Fruit fly (Drosophila melanogaster) whole organism, wandering third instar larva: ENCODE results near the gene meso18E.
A peak's percentile ranks its signal among the peaks of the same experiment; 100 is the strongest.

Experiments used
- Abd-B ChIP-seq: fragments of >200 bp; optimal IDR thresholded peaks from 2 replicates; lab custom pipeline; 2017; ENCODE audit warnings: missing biosample characterization, missing genetic modification characterization
- CG32264 ChIP-seq: fragments of 200-800 bp; sonication (Bioruptor generic); optimal IDR thresholded peaks from 2 replicates; lab custom pipeline; 2016; ENCODE audit warnings: missing biosample characterization, missing genetic modification characterization
- CG9705 ChIP-seq: fragments of 200-800 bp; sonication (Bioruptor generic); optimal IDR thresholded peaks from 2 replicates; lab custom pipeline; 2018; ENCODE audit warnings: missing biosample characterization, mild to moderate bottlenecking, missing genetic modification characterization
- CrebA ChIP-seq: fragments of 200-800 bp; sonication (Bioruptor generic); optimal IDR thresholded peaks from 2 replicates; lab custom pipeline; 2016; ENCODE audit warnings: missing biosample characterization, mild to moderate bottlenecking, missing genetic modification characterization, borderline replicate concordance
- Dfd ChIP-seq: fragments of >200 bp; optimal IDR thresholded peaks from 2 replicates; lab custom pipeline; 2017; ENCODE audit warnings: missing biosample characterization, missing genetic modification characterization
- Dif ChIP-seq: fragments of 200-275, 200-300 bp; sonication (Bioruptor generic); optimal IDR thresholded peaks from 2 replicates; lab custom pipeline; 2018; ENCODE audit warnings: missing biosample characterization, missing genetic modification characterization; ENCODE audit not compliant: partially characterized antibody
- GATAd ChIP-seq: sonication (Bioruptor generic); optimal IDR thresholded peaks from 2 replicates; lab custom pipeline; 2016; ENCODE audit warnings: missing biosample characterization, missing genetic modification characterization
- HLH106 ChIP-seq: fragments of 200-800 bp; optimal IDR thresholded peaks from 3 replicates; lab custom pipeline; 2019; ENCODE audit warnings: missing biosample characterization, mild to moderate bottlenecking, missing genetic modification characterization, moderate library complexity
- Hnf4 ChIP-seq: fragments of 200-800 bp; sonication (Bioruptor generic); optimal IDR thresholded peaks from 2 replicates; lab custom pipeline; 2016; ENCODE audit warnings: missing biosample characterization, mild to moderate bottlenecking, missing genetic modification characterization
- Hr78 ChIP-seq: fragments of >200 bp; optimal IDR thresholded peaks from 2 replicates; lab custom pipeline; 2017; ENCODE audit warnings: missing biosample characterization, missing genetic modification characterization
- Hr83 ChIP-seq: fragments of 200-300 bp; sonication (Bioruptor generic); optimal IDR thresholded peaks from 2 replicates; lab custom pipeline; 2016; ENCODE audit warnings: missing biosample characterization, mild to moderate bottlenecking, missing genetic modification characterization, moderate library complexity; ENCODE audit not compliant: poor library complexity, severe bottlenecking
- Jra ChIP-seq: sonication (Bioruptor generic); optimal IDR thresholded peaks from 2 replicates; lab custom pipeline; 2016; ENCODE audit warnings: missing biosample characterization, missing genetic modification characterization
- Mio ChIP-seq: sonication (Bioruptor generic); optimal IDR thresholded peaks from 2 replicates; lab custom pipeline; 2016; ENCODE audit warnings: missing biosample characterization, missing genetic modification characterization
- Myc ChIP-seq: fragments of >200 bp; optimal IDR thresholded peaks from 2 replicates; lab custom pipeline; 2017
- N ChIP-seq: fragments of >200 bp; optimal IDR thresholded peaks from 2 replicates; lab custom pipeline; 2018; ENCODE audit warnings: missing biosample characterization, missing external identifiers, missing genetic modification characterization
- OdsH ChIP-seq: fragments of 200-800 bp; sonication (Bioruptor generic); optimal IDR thresholded peaks from 2 replicates; lab custom pipeline; 2016; ENCODE audit warnings: missing biosample characterization, mild to moderate bottlenecking, missing genetic modification characterization
- Rel ChIP-seq, 2 experiments: fragments of 200-800 bp; sonication (Bioruptor generic) in 1 of 2; optimal IDR thresholded peaks; 2 replicates in 1 of 2; 3 replicates in 1 of 2; lab custom pipeline; 2016 to 2019; ENCODE audit warnings: mild to moderate bottlenecking in 2 of 2, missing biosample characterization in 2 of 2, missing genetic modification characterization in 2 of 2, moderate library complexity in 1 of 2
- Sp1 ChIP-seq: fragments of 200-800 bp; sonication (Bioruptor generic); optimal IDR thresholded peaks from 3 replicates; lab custom pipeline; 2019; ENCODE audit warnings: missing biosample characterization, mild to moderate bottlenecking, missing genetic modification characterization, moderate library complexity
- Vsx2 ChIP-seq: fragments of 200-300, 225-300 bp; sonication (Bioruptor generic); optimal IDR thresholded peaks from 2 replicates; lab custom pipeline; 2018; ENCODE audit warnings: missing biosample characterization, missing genetic modification characterization; ENCODE audit not compliant: partially characterized antibody
- br ChIP-seq: fragments of 200-800 bp; sonication (Bioruptor generic); optimal IDR thresholded peaks from 2 replicates; lab custom pipeline; 2016; ENCODE audit warnings: missing biosample characterization, missing genetic modification characterization
- brk ChIP-seq: fragments of 200-800 bp; sonication (Bioruptor generic); optimal IDR thresholded peaks from 2 replicates; lab custom pipeline; 2016; ENCODE audit warnings: missing biosample characterization, mild to moderate bottlenecking, missing genetic modification characterization
- dl ChIP-seq, 2 experiments: fragments of 175-275, 200-275 bp in 1 of 2; fragments of 200-275 bp in 1 of 2; sonication (Bioruptor generic); optimal IDR thresholded peaks; lab custom pipeline; 2018; ENCODE audit warnings: mild to moderate bottlenecking in 2 of 2, missing biosample characterization in 2 of 2, missing genetic modification characterization in 2 of 2, moderate library complexity in 2 of 2; ENCODE audit not compliant: partially characterized antibody in 2 of 2, insufficient read depth in 1 of 2
- dmrt93B ChIP-seq: fragments of 200-800 bp; sonication (Bioruptor generic); optimal IDR thresholded peaks from 2 replicates; lab custom pipeline; 2018; ENCODE audit warnings: missing biosample characterization, mild to moderate bottlenecking, missing genetic modification characterization
- dsf ChIP-seq: sonication (Bioruptor generic); optimal IDR thresholded peaks from 2 replicates; lab custom pipeline; 2016; ENCODE audit warnings: missing biosample characterization, missing genetic modification characterization, borderline replicate concordance
- ey ChIP-seq: fragments of 200-800 bp; sonication (Bioruptor generic); optimal IDR thresholded peaks from 2 replicates; lab custom pipeline; 2016; ENCODE audit warnings: missing biosample characterization, missing genetic modification characterization
- foxo ChIP-seq, 2 experiments: fragments of 200-800 bp; sonication (Bioruptor generic); optimal IDR thresholded peaks; 2 replicates in 1 of 2; 3 replicates in 1 of 2; lab custom pipeline; 2016 to 2017; ENCODE audit warnings: missing biosample characterization in 2 of 2, missing genetic modification characterization in 2 of 2
- fru ChIP-seq: fragments of 200-800 bp; sonication (Bioruptor generic); optimal IDR thresholded peaks from 3 replicates; lab custom pipeline; 2016; ENCODE audit warnings: missing biosample characterization, mild to moderate bottlenecking, missing genetic modification characterization
- h ChIP-seq: fragments of 200-800 bp; sonication (Bioruptor generic); optimal IDR thresholded peaks from 3 replicates; lab custom pipeline; 2016; ENCODE audit warnings: missing biosample characterization, mild to moderate bottlenecking, missing genetic modification characterization
- jim ChIP-seq: fragments of 175-275, 200-325 bp; sonication (Bioruptor generic); optimal IDR thresholded peaks from 2 replicates; lab custom pipeline; 2016; ENCODE audit warnings: missing biosample characterization, mild to moderate bottlenecking, missing genetic modification characterization
- lola ChIP-seq: fragments of >200 bp; optimal IDR thresholded peaks from 2 replicates; lab custom pipeline; 2017; ENCODE audit warnings: missing biosample characterization, missing genetic modification characterization
- pan ChIP-seq: fragments of >200 bp; optimal IDR thresholded peaks from 2 replicates; lab custom pipeline; 2017
- psq ChIP-seq: fragments of 200-800 bp; sonication (Bioruptor generic); optimal IDR thresholded peaks from 3 replicates; lab custom pipeline; 2017; ENCODE audit warnings: missing biosample characterization, mild to moderate bottlenecking, missing genetic modification characterization, moderate library complexity
- rgr ChIP-seq: fragments of 200-800 bp; sonication (Bioruptor generic); optimal IDR thresholded peaks from 3 replicates; lab custom pipeline; 2016; ENCODE audit warnings: missing biosample characterization, mild to moderate bottlenecking, missing genetic modification characterization
- sage ChIP-seq: fragments of 200-800 bp; sonication (Bioruptor generic); optimal IDR thresholded peaks from 2 replicates; lab custom pipeline; 2016; ENCODE audit warnings: missing biosample characterization, mild to moderate bottlenecking, missing genetic modification characterization
- sv ChIP-seq: fragments of 200-800 bp; sonication (Bioruptor generic); optimal IDR thresholded peaks from 3 replicates; lab custom pipeline; 2016; ENCODE audit warnings: missing biosample characterization, missing genetic modification characterization
- tai ChIP-seq: sonication (Bioruptor generic); optimal IDR thresholded peaks from 2 replicates; lab custom pipeline; 2016; ENCODE audit warnings: missing biosample characterization, missing genetic modification characterization
- usp ChIP-seq: fragments of >200 bp; optimal IDR thresholded peaks from 2 replicates; lab custom pipeline; 2017; ENCODE audit warnings: missing biosample characterization, missing genetic modification characterization
- woc ChIP-seq: sonication (Bioruptor generic); optimal IDR thresholded peaks from 2 replicates; lab custom pipeline; 2016; ENCODE audit warnings: missing biosample characterization, mild to moderate bottlenecking, missing genetic modification characterization

Gene meso18E

dm6 chrX:19745908-19746604 lies 33.2 kb upstream of the meso18E start, which contains the start of gene parvin:
TSS of gene parvin (plus strand) at chrX:19746041.
- TF ChIP-seq rgr (GFP tag; lab: Kevin White, UChicago) (peak; percentile 9), sage (GFP tag; lab: Kevin White, UChicago) (no peak)

- no peak for TF ChIP-seq Rel (GFP tag; optimal IDR thresholded peaks at IDR 0.05; lab: Kevin White, UChicago)
- TF ChIP-seq Rel (tag; optimal IDR thresholded peaks at IDR 0.05; lab: Kevin White, UChicago) = peak; percentile 63
- TF ChIP-seq brk (GFP tag; lab: Kevin White, UChicago) = no peak
- no peak for TF ChIP-seq Dfd (GFP tag; lab: Kevin White, UChicago)
- no peak for TF ChIP-seq dsf (GFP tag; lab: Kevin White, UChicago)
- no peak for TF ChIP-seq dl (GFP tag; optimal IDR thresholded peaks at IDR 0.05; lab: Kevin White, UChicago; ENCODE audit: insufficient read depth in 1 of 2, partially characterized antibody in 2 of 2)
- TF ChIP-seq CrebA (GFP tag; lab: Kevin White, UChicago) = no peak
- peak; percentile 50 for TF ChIP-seq ey (GFP tag; lab: Kevin White, UChicago)
- peak; percentile 81 for TF ChIP-seq Myc (lab: Kevin White, UChicago)
- no peak for TF ChIP-seq Abd-B
- TF ChIP-seq CG32264 (GFP tag; lab: Kevin White, UChicago) = peak; percentile 12
- peak; percentile 39 for TF ChIP-seq CG9705 (GFP tag; lab: Kevin White, UChicago)
- peak; percentile 79 for TF ChIP-seq rgr (GFP tag; lab: Kevin White, UChicago)
- peak; percentile 82 for TF ChIP-seq h (GFP tag; lab: Kevin White, UChicago)
- TF ChIP-seq N (GFP tag; lab: Kevin White, UChicago) = no peak
- TF ChIP-seq psq (GFP tag; lab: Kevin White, UChicago) = peak; percentile 48
- peak; percentile 59 for TF ChIP-seq sv (GFP tag; lab: Kevin White, UChicago)
- no peak for TF ChIP-seq woc (GFP tag; lab: Kevin White, UChicago)
- TF ChIP-seq Dif (GFP tag; lab: Kevin White, UChicago) = peak; percentile 30
- TF ChIP-seq Jra = peak; percentile 60
- TF ChIP-seq fru (GFP tag; lab: Kevin White, UChicago) = peak; percentile 49
- peak; percentile 56 for TF ChIP-seq Sp1
- TF ChIP-seq foxo (GFP tag; optimal IDR thresholded peaks at IDR 0.05; lab: Kevin White, UChicago) = peak in 1 of 2 experiments; percentile 70
- peak; percentile 52 for TF ChIP-seq br (GFP tag; lab: Kevin White, UChicago)
- no peak for TF ChIP-seq Hnf4 (GFP tag; lab: Kevin White, UChicago)
- peak; percentile 30 for TF ChIP-seq GATAd (GFP tag; lab: Kevin White, UChicago)
- no peak for TF ChIP-seq tai (GFP tag; lab: Kevin White, UChicago)
- no peak for TF ChIP-seq jim (GFP tag; lab: Kevin White, UChicago)
- TF ChIP-seq Mio (GFP tag; lab: Kevin White, UChicago) = peak; percentile 2
- TF ChIP-seq Hr78 (GFP tag; lab: Kevin White, UChicago) = no peak
- TF ChIP-seq usp = no peak
- TF ChIP-seq OdsH (GFP tag; lab: Kevin White, UChicago) = peak; percentile 48
- TF ChIP-seq pan = no peak
- peak; percentile 90 for TF ChIP-seq Hr83
- TF ChIP-seq Vsx2 (GFP tag; lab: Kevin White, UChicago) = no peak
- TF ChIP-seq dmrt93B = no peak
- TF ChIP-seq sage (GFP tag; lab: Kevin White, UChicago) = no peak
- peak; percentile 51 for TF ChIP-seq HLH106 (tag; lab: Kevin White, UChicago)
- TF ChIP-seq lola (GFP tag; lab: Kevin White, UChicago) = no peak
- TF ChIP-seq, all 38 proteins: peak for 20
Measured at dm6 chrX:19744003-19744488, 31.2 kb upstream of the meso18E start, which contains the start of the genes CG18809, COX6B, CG33932 and Rpp20. TSS of gene CG18809 (minus strand) at chrX:19744335. TSS of gene COX6B (minus strand) at chrX:19744335. TSS of gene CG33932 (plus strand) at chrX:19744431. TSS of gene Rpp20 (plus strand) at chrX:19744431.
